Fruit fly (Drosophila melanogaster) whole organism, embryonic: Measurements from ENCODE around the gene CG11843.

Source experiments
- Bgb ChIP-seq: fragments of 200-800 bp; sonication (Bioruptor generic); IDR thresholded peaks from 2 replicates; pipeline ENCODE4 v1.3.6; 2022; ENCODE audit warnings: missing biosample characterization, missing genetic modification characterization; ENCODE audit not compliant: partially characterized antibody
- CG10543 ChIP-seq: fragments of 200-800 bp; sonication (Bioruptor generic); optimal IDR thresholded peaks from 3 replicates; lab custom pipeline; 2017; ENCODE audit warnings: missing biosample characterization, mild to moderate bottlenecking, missing genetic modification characterization, moderate library complexity
- CG10654 ChIP-seq: fragments of 200-800 bp; sonication (Bioruptor generic); optimal IDR thresholded peaks from 2 replicates; lab custom pipeline; 2016; ENCODE audit warnings: missing biosample characterization, missing genetic modification characterization
- CG11560 ChIP-seq: fragments of 200-800 bp; sonication (Bioruptor generic); IDR thresholded peaks from 3 replicates; pipeline ENCODE4 v1.3.6; 2022; ENCODE audit warnings: missing biosample characterization, missing genetic modification characterization
- CG12104 ChIP-seq: fragments of 200-800 bp; sonication (Bioruptor generic); optimal IDR thresholded peaks from 3 replicates; lab custom pipeline; 2016; ENCODE audit warnings: missing biosample characterization, missing genetic modification characterization
- CG1233 ChIP-seq: fragments of 200-800 bp; sonication (Bioruptor generic); optimal IDR thresholded peaks from 4 replicates; lab custom pipeline; 2018; ENCODE audit warnings: missing biosample characterization, mild to moderate bottlenecking, missing genetic modification characterization
- CG12942 ChIP-seq: fragments of 200-800 bp; sonication (Bioruptor generic); optimal IDR thresholded peaks from 3 replicates; lab custom pipeline; 2016; ENCODE audit warnings: missing biosample characterization, missing genetic modification characterization
- CG14050 ChIP-seq: fragments of 200-800 bp; sonication (Bioruptor generic); IDR thresholded peaks from 3 replicates; pipeline ENCODE4 v1.3.6; 2022; ENCODE audit warnings: missing biosample characterization, missing genetic modification characterization
- CG17186 ChIP-seq: fragments of 200-800 bp; sonication (Bioruptor generic); optimal IDR thresholded peaks from 3 replicates; lab custom pipeline; 2017; ENCODE audit warnings: missing biosample characterization, missing genetic modification reagents, missing genetic modification characterization
- CG17612 ChIP-seq: fragments of 200-800 bp; sonication (Bioruptor generic); IDR thresholded peaks from 2 replicates; pipeline ENCODE4 v1.3.6; 2022; ENCODE audit warnings: missing biosample characterization, missing genetic modification characterization
- CG1792 ChIP-seq: fragments of 200-800 bp; sonication (Bioruptor generic); optimal IDR thresholded peaks from 2 replicates; lab custom pipeline; 2016; ENCODE audit warnings: missing biosample characterization, missing genetic modification characterization
- CG18262 ChIP-seq: fragments of 200-800 bp; optimal IDR thresholded peaks from 3 replicates; lab custom pipeline; 2019; ENCODE audit warnings: missing biosample characterization, mild to moderate bottlenecking, missing genetic modification characterization, moderate library complexity
- CG1832 ChIP-seq: fragments of 200-800 bp; sonication (Bioruptor generic); optimal IDR thresholded peaks from 2 replicates; lab custom pipeline; 2017; ENCODE audit warnings: missing biosample characterization, mild to moderate bottlenecking, missing genetic modification characterization, inconsistent platforms
- CG3281 ChIP-seq: fragments of 200-800 bp; sonication (Bioruptor generic); optimal IDR thresholded peaks from 3 replicates; lab custom pipeline; 2017; ENCODE audit warnings: missing biosample characterization, mild to moderate bottlenecking, missing genetic modification characterization
- CG34376 ChIP-seq: fragments of 200-800 bp; sonication (Bioruptor generic); optimal IDR thresholded peaks from 2 replicates; lab custom pipeline; 2018; ENCODE audit warnings: missing biosample characterization, mild to moderate bottlenecking, missing genetic modification characterization
- CG5953 ChIP-seq: fragments of 200-800 bp; sonication (Bioruptor generic); IDR thresholded peaks from 2 replicates; pipeline ENCODE4 v1.3.6; 2022; ENCODE audit warnings: missing biosample characterization, missing genetic modification characterization
- CG6654 ChIP-seq: fragments of 200-800 bp; sonication (Bioruptor generic); optimal IDR thresholded peaks from 2 replicates; lab custom pipeline; 2017; ENCODE audit warnings: missing biosample characterization, mild to moderate bottlenecking, missing genetic modification characterization
- CG6689 ChIP-seq: fragments of 200-800 bp; sonication (Bioruptor generic); IDR thresholded peaks from 2 replicates; pipeline ENCODE4 v1.3.6; 2022; ENCODE audit warnings: missing biosample characterization, missing genetic modification characterization
- CHES-1-like ChIP-seq: fragments of 200-800 bp; sonication (Bioruptor generic); optimal IDR thresholded peaks from 2 replicates; lab custom pipeline; 2016; ENCODE audit warnings: missing biosample characterization, missing genetic modification characterization
- Dbx ChIP-seq: fragments of 200-800 bp; sonication (Bioruptor generic); IDR thresholded peaks from 3 replicates; pipeline ENCODE4 v1.3.6; 2022; ENCODE audit warnings: missing biosample characterization, missing genetic modification characterization
- E2f1 ChIP-seq: fragments of 200-800 bp; sonication (Bioruptor generic); IDR thresholded peaks from 2 replicates; pipeline ENCODE4 v1.3.6; 2022; ENCODE audit warnings: missing biosample characterization, missing genetic modification characterization
- Eip74EF ChIP-seq, 2 experiments: fragments of 200-800 bp in 1 of 2; fragments of >200 bp in 1 of 2; sonication (Bioruptor generic) in 1 of 2; optimal IDR thresholded peaks; 2 replicates each; lab custom pipeline; 2017 to 2019; ENCODE audit warnings: missing biosample characterization in 2 of 2, missing genetic modification characterization in 2 of 2, mild to moderate bottlenecking in 1 of 2, moderate library complexity in 1 of 2
- H2.0 ChIP-seq: fragments of 200-800 bp; sonication (Bioruptor generic); IDR thresholded peaks from 2 replicates; pipeline ENCODE4 v1.3.6; 2022; ENCODE audit warnings: missing biosample characterization, missing genetic modification characterization
- Hey ChIP-seq: fragments of 200-800 bp; sonication (Bioruptor generic); optimal IDR thresholded peaks from 3 replicates; lab custom pipeline; 2018; ENCODE audit warnings: missing biosample characterization, mild to moderate bottlenecking, missing genetic modification characterization
- Hr39 ChIP-seq: fragments of >200 bp; optimal IDR thresholded peaks from 2 replicates; lab custom pipeline; 2017
- Jarid2 ChIP-seq: fragments of 200-800 bp; sonication (Bioruptor generic); optimal IDR thresholded peaks from 3 replicates; lab custom pipeline; 2017; ENCODE audit warnings: mild to moderate bottlenecking, missing biosample characterization, missing genetic modification reagents, missing genetic modification characterization
- Opbp ChIP-seq: fragments of 200-800 bp; sonication (Bioruptor generic); IDR thresholded peaks from 3 replicates; pipeline ENCODE4 v1.3.6; 2022; ENCODE audit warnings: missing biosample characterization, missing genetic modification characterization; ENCODE audit not compliant: partially characterized antibody
- Pdp1 ChIP-seq, 2 experiments: fragments of 200-800 bp; sonication (Bioruptor generic); optimal IDR thresholded peaks; 3 replicates each; lab custom pipeline; 2016; ENCODE audit warnings: missing biosample characterization in 2 of 2, missing genetic modification characterization in 2 of 2, mild to moderate bottlenecking in 1 of 2, moderate library complexity in 1 of 2
- Taf1 ChIP-seq: fragments of 200-800 bp; sonication (Bioruptor generic); IDR thresholded peaks from 2 replicates; pipeline ENCODE4 v1.3.6; 2022; ENCODE audit warnings: missing biosample characterization, missing genetic modification characterization
- Trl ChIP-seq, 3 experiments: fragments of >200 bp in 2 of 3; fragments of 200-800 bp in 1 of 3; sonication (Bioruptor generic) in 1 of 3; optimal IDR thresholded peaks; 2 replicates in 1 of 3; 3 replicates in 2 of 3; lab custom pipeline; 2016 to 2017; ENCODE audit warnings: missing biosample characterization in 1 of 3, missing genetic modification characterization in 1 of 3
- cad ChIP-seq: fragments of >200 bp; optimal IDR thresholded peaks from 2 replicates; lab custom pipeline; 2017; ENCODE audit warnings: missing biosample characterization, missing genetic modification characterization
- cwo ChIP-seq: fragments of 200-800 bp; sonication (Bioruptor generic); optimal IDR thresholded peaks from 3 replicates; lab custom pipeline; 2017; ENCODE audit warnings: missing biosample characterization, missing genetic modification characterization, mild to moderate bottlenecking, moderate library complexity, missing genetic modification reagents
- dmrt11E ChIP-seq: fragments of 200-800 bp; sonication (Bioruptor generic); optimal IDR thresholded peaks from 3 replicates; lab custom pipeline; 2018; ENCODE audit warnings: missing biosample characterization, mild to moderate bottlenecking, missing genetic modification characterization, moderate library complexity
- ham ChIP-seq: fragments of 200-800 bp; sonication (Bioruptor generic); IDR thresholded peaks from 2 replicates; pipeline ENCODE4 v1.3.6; 2022; ENCODE audit warnings: missing biosample characterization, missing genetic modification characterization
- ind ChIP-seq: fragments of 200-800 bp; sonication (Bioruptor generic); optimal IDR thresholded peaks from 3 replicates; lab custom pipeline; 2016; ENCODE audit warnings: missing biosample characterization, missing genetic modification characterization
- jing ChIP-seq: fragments of 200-800 bp; sonication (Bioruptor generic); optimal IDR thresholded peaks from 2 replicates; lab custom pipeline; 2018; ENCODE audit warnings: missing biosample characterization, mild to moderate bottlenecking, missing genetic modification characterization
- maf-S ChIP-seq: fragments of 200-800 bp; sonication (Bioruptor generic); optimal IDR thresholded peaks from 2 replicates; lab custom pipeline; 2016; ENCODE audit warnings: missing biosample characterization, missing genetic modification characterization
- psq ChIP-seq: fragments of 200-800 bp; sonication (Bioruptor generic); optimal IDR thresholded peaks from 2 replicates; lab custom pipeline; 2017; ENCODE audit warnings: missing biosample characterization, missing genetic modification characterization
- ranshi ChIP-seq: fragments of 200-800 bp; sonication (Bioruptor generic); IDR thresholded peaks from 2 replicates; pipeline ENCODE4 v1.3.6; 2022; ENCODE audit warnings: missing biosample characterization, missing genetic modification characterization
- repo ChIP-seq: fragments of 200-800 bp; sonication (Bioruptor generic); optimal IDR thresholded peaks from 2 replicates; lab custom pipeline; 2016; ENCODE audit warnings: missing biosample characterization, missing genetic modification characterization
- run ChIP-seq: fragments of 200-800 bp; sonication (Bioruptor generic); optimal IDR thresholded peaks from 3 replicates; lab custom pipeline; 2018; ENCODE audit warnings: missing biosample characterization, mild to moderate bottlenecking, missing genetic modification characterization
- sens ChIP-seq: fragments of 200-800 bp; sonication (Bioruptor generic); peaks from one replicate; lab custom pipeline; 2016; ENCODE audit warnings: missing biosample characterization, missing genetic modification characterization
- shn ChIP-seq: fragments of 200-800 bp; sonication (Bioruptor generic); optimal IDR thresholded peaks from 3 replicates; lab custom pipeline; 2016; ENCODE audit warnings: missing biosample characterization, missing genetic modification characterization
- sqz ChIP-seq: fragments of 200-800 bp; sonication (Bioruptor generic); optimal IDR thresholded peaks from 3 replicates; lab custom pipeline; 2018; ENCODE audit warnings: missing biosample characterization, mild to moderate bottlenecking, missing genetic modification characterization
- sr ChIP-seq: fragments of 200-800 bp; sonication (Bioruptor generic); IDR thresholded peaks from 3 replicates; pipeline ENCODE4 v1.3.6; 2022; ENCODE audit warnings: missing biosample characterization, missing genetic modification characterization
- tio ChIP-seq: fragments of 200-800 bp; sonication (Bioruptor generic); optimal IDR thresholded peaks from 2 replicates; lab custom pipeline; 2017; ENCODE audit warnings: missing biosample characterization, missing genetic modification characterization, inconsistent platforms
- tll ChIP-seq, 2 experiments: fragments of 200-800 bp in 1 of 2; fragments of >200 bp in 1 of 2; sonication (Bioruptor generic) in 1 of 2; optimal IDR thresholded peaks; 2 replicates each; lab custom pipeline; 2017 to 2019; ENCODE audit warnings: missing biosample characterization in 2 of 2, missing genetic modification characterization in 2 of 2, mild to moderate bottlenecking in 1 of 2, moderate library complexity in 1 of 2
- wdn ChIP-seq: fragments of 200-800 bp; sonication (Bioruptor generic); IDR thresholded peaks from 2 replicates; pipeline ENCODE4 v1.3.6; 2022; ENCODE audit warnings: missing biosample characterization, missing genetic modification characterization
- yki ChIP-seq: fragments of >200 bp; optimal IDR thresholded peaks from 3 replicates; lab custom pipeline; 2018

The CG11843 gene

DNA sequence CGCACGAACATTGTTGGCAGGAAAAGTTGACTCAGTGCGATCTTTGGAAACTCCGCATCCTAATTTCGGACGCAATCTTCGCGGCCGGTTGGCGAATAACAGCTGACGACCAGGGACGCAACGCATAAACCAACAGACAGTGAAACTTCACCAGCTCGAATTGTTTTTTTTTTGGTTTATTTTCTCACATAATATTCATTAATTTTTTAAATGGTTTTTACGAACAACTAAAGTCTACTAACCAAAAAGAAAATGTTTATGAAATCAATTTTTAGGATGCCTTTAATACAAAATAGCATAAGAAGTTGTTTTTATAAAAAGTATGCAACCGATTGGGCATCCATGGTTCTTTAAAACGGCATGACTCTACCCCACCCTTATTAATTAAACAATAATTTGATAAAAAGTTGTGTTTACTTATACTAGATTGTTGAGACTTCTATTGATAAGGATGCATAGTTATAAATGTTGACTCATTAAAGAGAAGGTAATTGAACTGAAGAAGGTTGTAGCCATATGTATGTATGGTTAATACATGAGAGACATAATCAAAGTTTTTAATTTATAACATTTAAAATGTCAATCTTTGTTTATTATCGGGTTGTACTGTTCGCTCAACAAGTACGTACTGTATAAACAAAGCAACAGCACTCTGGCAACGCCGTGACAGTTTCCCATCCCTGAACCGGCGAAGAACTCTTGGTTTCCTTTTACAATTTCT lies 20.1 kb upstream of the CG11843 start, which contains the start of the genes beta4GalNAcTB and Cpsf100 (continued):
- TF ChIP-seq CHES-1-like (GFP tag; lab: Kevin White, UChicago) (peak; percentile 47), CG14050 (peak; percentile 18; the same call in 1 of the 3 replicates), CG6689 (peak; percentile 78), Eip74EF (GFP tag; optimal IDR thresholded peaks at IDR 0.05; lab: Kevin White, UChicago) (peak in 1 of 2 experiments; percentile 50), cwo (GFP tag; lab: Kevin White, UChicago) (peak; percentile 49), sqz (GFP tag; lab: Kevin White, UChicago) (no peak), dmrt11E (tag; lab: Kevin White, UChicago) (peak; percentile 72), Jarid2 (peak; percentile 11), Dbx (peak; percentile 34), CG5953 (0 out of 2 replicates have a peak, but pooled peaks have one; percentile 36), Hey (tag; lab: Kevin White, UChicago) (no peak), CG12104 (peak; percentile 79), CG3281 (peak; percentile 64), tio (GFP tag; lab: Kevin White, UChicago) (peak; percentile 95), Pdp1 (GFP tag; optimal IDR thresholded peaks at IDR 0.05; lab: Kevin White, UChicago) (peak; percentile 59 to 75), sens (peak; percentile 91), ranshi (peak; percentile 56; the same call in 1 of the 2 replicates), jing (GFP tag; lab: Kevin White, UChicago) (peak; percentile 48), ham (GFP tag; lab: Robert Waterston, UW) (no peak), CG18262 (tag; lab: Kevin White, UChicago) (peak; percentile 83), CG34376 (GFP tag; lab: Kevin White, UChicago) (peak; percentile 21), Bgb (no peak), Opbp (GFP tag; lab: Robert Waterston, UW) (no peak), ind (GFP tag; lab: Kevin White, UChicago) (peak; percentile 84), E2f1 (GFP tag; lab: Robert Waterston, UW) (peak; percentile 64), tll (GFP tag; optimal IDR thresholded peaks at IDR 0.05; lab: Kevin White, UChicago) (no peak), CG11560 (0 out of 3 replicates have a peak, but pooled peaks have one; percentile 42), Trl (optimal IDR thresholded peaks at IDR 0.05; lab: Kevin White, UChicago) (no peak), Trl (GFP tag; optimal IDR thresholded peaks at IDR 0.05; lab: Kevin White, UChicago) (peak; percentile 48), maf-S (peak; percentile 29), CG12942 (GFP tag; lab: Kevin White, UChicago) (peak; percentile 66), repo (GFP tag; lab: Kevin White, UChicago) (no peak), yki (lab: Kevin White, UChicago) (no peak), psq (GFP tag; lab: Kevin White, UChicago) (peak; percentile 9), run (no peak), shn (peak; percentile 33), CG17612 (GFP tag; lab: Robert Waterston, UW) (no peak; the same call in 1 of the 2 replicates), CG17186 (GFP tag; lab: Kevin White, UChicago) (no peak), CG1233 (GFP tag; lab: Kevin White, UChicago) (peak; percentile 81), CG10654 (GFP tag; lab: Kevin White, UChicago) (peak; percentile 71), CG1832 (GFP tag; lab: Kevin White, UChicago) (no peak), Taf1 (GFP tag; lab: Robert Waterston, UW) (0 out of 2 replicates have a peak, but pooled peaks have one; percentile 7), CG6654 (GFP tag; lab: Kevin White, UChicago) (peak; percentile 35), cad (GFP tag; lab: Kevin White, UChicago) (no peak), CG1792 (GFP tag; lab: Kevin White, UChicago) (no peak), sr (GFP tag; lab: Robert Waterston, UW) (no peak), Hr39 (lab: Kevin White, UChicago) (no peak), wdn (GFP tag; lab: Robert Waterston, UW) (peak; percentile 35; the same call in 1 of the 2 replicates), H2.0 (GFP tag; lab: Robert Waterston, UW) (peak; percentile 63), CG10543 (GFP tag; lab: Kevin White, UChicago) (peak; percentile 66)
